Worm (Caenorhabditis elegans): ENCODE measurements around the gene pigk-1.

pigk-1 gene

ce11 chrIV:11082789-11083235, 27.0 kb downstream of the pigk-1 start (continued):
- peak; percentile 38 for TF ChIP-seq nhr-237 (tag; optimal IDR thresholded peaks at IDR 0.05)
- TF ChIP-seq ama-1 (optimal IDR thresholded peaks at IDR 0.05), result peak; percentile 91
- TF ChIP-seq Y5F2A.4 (GFP tag; optimal IDR thresholded peaks at IDR 0.05), result no peak
- TF ChIP-seq ceh-20 (GFP tag; IDR thresholded peaks at IDR 0.05), result peak; percentile 89
- TF ChIP-seq tra-1 (GFP tag; IDR thresholded peaks at IDR 0.05), result peak; percentile 76
- peak; percentile 97 for TF ChIP-seq hlh-11 (tag; optimal IDR thresholded peaks at IDR 0.05)
- peak; percentile 21 to 100 for TF ChIP-seq unc-62 (GFP tag; optimal IDR thresholded peaks at IDR 0.05 in 1 of 2)
- no peak for TF ChIP-seq unc-62 (tag; optimal IDR thresholded peaks at IDR 0.05)
- TF ChIP-seq dpl-1 (GFP tag; optimal IDR thresholded peaks at IDR 0.05), result peak; percentile 65
- TF ChIP-seq zfp-2 (tag; optimal IDR thresholded peaks at IDR 0.05), result peak; percentile 63
- TF ChIP-seq unc-39 (tag; optimal IDR thresholded peaks at IDR 0.05), result peak; percentile 48
- TF ChIP-seq hmg-1.1 (GFP tag; IDR thresholded peaks at IDR 0.05), result peak; percentile 93
- no peak for TF ChIP-seq attf-4 (tag; optimal IDR thresholded peaks at IDR 0.05)
- peak; percentile 4 for TF ChIP-seq zip-2 (tag; optimal IDR thresholded peaks at IDR 0.05)
- TF ChIP-seq mdt-29 (GFP tag; IDR thresholded peaks at IDR 0.05), result peak; percentile 76; the same call in 1 of the 2 replicates
- TF ChIP-seq zag-1 (tag; optimal IDR thresholded peaks at IDR 0.05), result peak; percentile 74
- TF ChIP-seq egl-27 (tag; optimal IDR thresholded peaks at IDR 0.05), result no peak
- peak; percentile 88 for TF ChIP-seq nhr-28 (tag; optimal IDR thresholded peaks at IDR 0.05)
- peak; percentile 13 for TF ChIP-seq daf-12 (tag; optimal IDR thresholded peaks at IDR 0.05)
- peak; percentile 84 for TF ChIP-seq dmd-6 (GFP tag; IDR thresholded peaks at IDR 0.05)
- peak; percentile 86 for TF ChIP-seq ctbp-1 (GFP tag; IDR thresholded peaks at IDR 0.05)
- peak; percentile 82 for TF ChIP-seq ztf-7 (tag; optimal IDR thresholded peaks at IDR 0.05)
- 0 out of 2 replicates have a peak, but pooled peaks have one; percentile 24 for TF ChIP-seq ceh-44 (GFP tag; IDR thresholded peaks at IDR 0.05)
- TF ChIP-seq lin-1 (GFP tag; IDR thresholded peaks at IDR 0.05), result no peak
- TF ChIP-seq fos-1 (tag; optimal IDR thresholded peaks at IDR 0.05), result no peak
- peak; percentile 82; the same call in 1 of the 2 replicates for TF ChIP-seq daf-19 (GFP tag; conservative IDR thresholded peaks at IDR 0.05)
- peak; percentile 85 for TF ChIP-seq F37D6.2 (tag; optimal IDR thresholded peaks at IDR 0.05)
- TF ChIP-seq hlh-30 (tag; optimal IDR thresholded peaks at IDR 0.05; ENCODE audit: insufficient read depth), result peak; percentile 99
- TF ChIP-seq Y75B8A.6 (GFP tag; IDR thresholded peaks at IDR 0.05), result no peak
- peak; percentile 69 for TF ChIP-seq duxl-1 (tag; optimal IDR thresholded peaks at IDR 0.05; ENCODE audit: poor library complexity)
- peak; percentile 92 for TF ChIP-seq nhr-25 (tag; optimal IDR thresholded peaks at IDR 0.05; ENCODE audit: borderline replicate concordance, insufficient read depth)
- TF ChIP-seq nhr-41 (GFP tag; IDR thresholded peaks at IDR 0.05), result no peak
- TF ChIP-seq jun-1 (tag; optimal IDR thresholded peaks at IDR 0.05), result peak; percentile 42
- no peak for TF ChIP-seq F26F4.8 (GFP tag; conservative IDR thresholded peaks at IDR 0.05)
- peak; percentile 93 for TF ChIP-seq nhr-6 (tag; optimal IDR thresholded peaks at IDR 0.05)
- TF ChIP-seq nhr-102 (tag; optimal IDR thresholded peaks at IDR 0.05), result peak; percentile 86
- TF ChIP-seq skn-1 (tag; optimal IDR thresholded peaks at IDR 0.05), result peak; percentile 66
- 0 out of 2 replicates have a peak, but pooled peaks have one; percentile 23 for TF ChIP-seq zfp-3 (GFP tag; conservative IDR thresholded peaks at IDR 0.05)
- peak; percentile 30 for TF ChIP-seq lir-3 (tag; optimal IDR thresholded peaks at IDR 0.05)
- peak; percentile 51 to 71 for TF ChIP-seq daf-16 (GFP tag; optimal IDR thresholded peaks at IDR 0.05)
- TF ChIP-seq daf-16 (tag; optimal IDR thresholded peaks at IDR 0.05), result peak; percentile 74
- TF ChIP-seq dve-1 (tag; optimal IDR thresholded peaks at IDR 0.05; ENCODE audit: insufficient read depth), result peak; percentile 92
- TF ChIP-seq pqm-1 (tag; optimal IDR thresholded peaks at IDR 0.05), result peak; percentile 3
- TF ChIP-seq ceh-32 (tag; optimal IDR thresholded peaks at IDR 0.05; ENCODE audit: poor library complexity), result peak; percentile 68
- no peak for TF ChIP-seq ZK546.5 (tag; optimal IDR thresholded peaks at IDR 0.05)
- peak; percentile 72 for TF ChIP-seq lin-13 (GFP tag; optimal IDR thresholded peaks at IDR 0.05)
- TF ChIP-seq pha-4 (GFP tag; IDR thresholded peaks at IDR 0.05), result peak; percentile 82
- no peak for TF ChIP-seq pha-4 (tag; optimal IDR thresholded peaks at IDR 0.05)
- TF ChIP-seq arid-1 (GFP tag; conservative IDR thresholded peaks at IDR 0.05), result peak; percentile 53
- 0 out of 2 replicates have a peak, but pooled peaks have one; percentile 59 for TF ChIP-seq lin-29 (GFP tag; IDR thresholded peaks at IDR 0.05)
- TF ChIP-seq T26A8.4 (GFP tag; IDR thresholded peaks at IDR 0.05), result peak; percentile 89
